Worm (Caenorhabditis elegans) whole organism, early embryonic: Measurements from ENCODE around the gene T04C9.1.

Experiments
- B0310.2 ChIP-seq: sonication (generic microtip); optimal IDR thresholded peaks from 2 replicates; lab custom pipeline; 2016; ENCODE audit warnings: mild to moderate bottlenecking, missing genetic modification characterization, missing compliant biosample characterization
- F13C5.2 ChIP-seq: sonication (generic microtip); optimal IDR thresholded peaks from 2 replicates; lab custom pipeline; 2017; ENCODE audit warnings: mild to moderate bottlenecking, missing genetic modification characterization, inconsistent platforms, missing compliant biosample characterization
- aly-1 ChIP-seq: sonication (generic microtip); optimal IDR thresholded peaks from 2 replicates; lab custom pipeline; 2016; ENCODE audit warnings: missing genetic modification characterization, missing compliant biosample characterization
- ama-1 ChIP-seq: fragments of 150-350 bp; optimal IDR thresholded peaks from 2 replicates; lab custom pipeline; 2014
- ceh-36 ChIP-seq: sonication (generic microtip); optimal IDR thresholded peaks from 2 replicates; lab custom pipeline; 2016; ENCODE audit warnings: missing genetic modification characterization, inconsistent platforms, missing compliant biosample characterization
- flt-1 ChIP-seq: fragments of 200-800 bp; sonication (Bioruptor generic); IDR thresholded peaks from 2 replicates; pipeline ENCODE4 v1.3.6; 2022; ENCODE audit warnings: missing genetic modification characterization, missing compliant biosample characterization
- tbx-37 ChIP-seq: fragments of 200-800 bp; sonication (Bioruptor generic); conservative IDR thresholded peaks from 2 replicates; pipeline ENCODE4 v1.3.6; 2022; ENCODE audit warnings: missing genetic modification reagents, missing genetic modification characterization, missing compliant biosample characterization

DNA sequence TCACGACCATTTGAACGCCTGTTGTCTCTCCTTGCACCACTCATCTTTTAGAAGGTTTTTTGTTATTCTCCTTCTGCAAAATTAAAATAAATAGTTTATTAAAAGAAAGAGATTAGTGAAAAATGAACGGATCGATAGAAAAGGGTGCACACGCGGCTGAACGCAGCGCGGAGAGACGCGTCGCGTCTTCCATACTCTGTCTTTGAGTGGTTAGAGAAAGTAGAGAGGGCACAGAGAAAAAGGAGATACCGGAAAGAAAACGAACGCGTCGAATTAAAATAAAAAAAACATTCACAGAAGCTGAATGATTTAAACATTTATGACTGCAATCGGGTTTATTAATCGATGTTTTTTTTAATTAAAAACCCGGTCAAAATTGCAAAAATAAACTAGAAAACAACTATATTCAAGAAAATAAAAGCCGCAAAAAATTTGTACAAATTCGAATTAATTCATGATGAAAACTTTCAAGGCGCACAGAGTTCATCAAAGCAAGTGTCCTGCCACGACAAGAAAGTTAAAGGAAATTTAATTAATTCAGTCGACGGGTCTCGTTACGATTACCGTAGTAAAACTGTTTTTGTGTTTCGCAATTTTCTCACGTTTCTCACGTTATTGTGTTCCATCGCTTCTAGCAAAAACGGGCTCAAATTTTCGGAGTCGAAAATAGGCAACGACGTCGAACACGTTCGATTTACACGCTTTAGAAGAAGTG lies 34.7 kb upstream of the T04C9.1 start, which contains the start of the genes nono-1 and nop-1:
- TF ChIP-seq ama-1 (lab: Kevin White, UChicago) = no peak
- TF ChIP-seq tbx-37 (GFP tag; lab: Robert Waterston, UW) = no peak
- no peak for TF ChIP-seq aly-1
- TF ChIP-seq flt-1 (GFP tag; lab: Robert Waterston, UW) = no peak
- peak; percentile 2 for TF ChIP-seq F13C5.2
- no peak for TF ChIP-seq B0310.2 (tag; lab: Kevin White, UChicago)
- no peak for TF ChIP-seq ceh-36 (tag; lab: Kevin White, UChicago)
